Worm (Caenorhabditis elegans): ENCODE results near the gene F20D6.5.

The F20D6.5 gene

ce11 chrV:8129252-8129651, 32.5 kb upstream of the F20D6.5 start, which contains the start of gene spr-1:
Gene spr-1, minus strand, starts transcription at chrV:8129352.
- TF ChIP-seq nhr-85 (tag), result peak; percentile 57
- peak; percentile 30 for TF ChIP-seq blmp-1 (tag; optimal IDR thresholded peaks at IDR 0.05)
- no peak for TF ChIP-seq efl-1 (optimal IDR thresholded peaks at IDR 0.05)
- peak in 1 of 2 experiments; percentile 11 for TF ChIP-seq efl-1 (GFP tag; optimal IDR thresholded peaks at IDR 0.05 in 1 of 2)
- peak in 1 of 6 experiments; percentile 48 for TF ChIP-seq elt-3 (tag; optimal IDR thresholded peaks at IDR 0.05)
- TF ChIP-seq fos-1 (tag; optimal IDR thresholded peaks at IDR 0.05), result no peak

- no peak for TF ChIP-seq efl-1 (optimal IDR thresholded peaks at IDR 0.05)
- peak in 1 of 2 experiments; percentile 75 for TF ChIP-seq efl-1 (GFP tag; optimal IDR thresholded peaks at IDR 0.05 in 1 of 2)
- no peak for TF ChIP-seq ceh-8 (GFP tag; optimal IDR thresholded peaks at IDR 0.05)
- no peak for TF ChIP-seq sptf-1 (tag; optimal IDR thresholded peaks at IDR 0.05)
- no peak for TF ChIP-seq ceh-63 (GFP tag; optimal IDR thresholded peaks at IDR 0.05)
- TF ChIP-seq hlh-4 (tag; optimal IDR thresholded peaks at IDR 0.05), result no peak
Measured at ce11 chrV:8129719-8130118, 32.0 kb upstream of the F20D6.5 start.

ce11 chrV:8130149-8130661, 31.6 kb upstream of the F20D6.5 start, which contains the start of gene snap-1:
Gene snap-1, plus strand, starts transcription at chrV:8130611.
- TF ChIP-seq nhr-28 (tag; optimal IDR thresholded peaks at IDR 0.05) (no peak), ceh-82 (tag; optimal IDR thresholded peaks at IDR 0.05) (peak; percentile 0 to 91 (median 51)), mef-2 (tag; optimal IDR thresholded peaks at IDR 0.05) (no peak), xbp-1 (tag; optimal IDR thresholded peaks at IDR 0.05) (peak; percentile 74), nhr-20 (tag; optimal IDR thresholded peaks at IDR 0.05) (peak; percentile 14), mep-1 (tag; optimal IDR thresholded peaks at IDR 0.05) (peak; percentile 90), lin-35 (GFP tag; optimal IDR thresholded peaks at IDR 0.05) (peak; percentile 40 to 65), snu-23 (GFP tag; optimal IDR thresholded peaks at IDR 0.05) (peak; percentile 56), fkh-10 (GFP tag; optimal IDR thresholded peaks at IDR 0.05) (peak; percentile 7), blmp-1 (tag; optimal IDR thresholded peaks at IDR 0.05) (no peak), ets-5 (GFP tag; IDR thresholded peaks at IDR 0.05) (no peak), lsy-2 (tag; optimal IDR thresholded peaks at IDR 0.05) (peak; percentile 45 to 49), swsn-7 (tag; optimal IDR thresholded peaks at IDR 0.05) (peak; percentile 5), fkh-4 (tag; optimal IDR thresholded peaks at IDR 0.05; ENCODE audit: borderline replicate concordance) (no peak), egl-13 (tag; optimal IDR thresholded peaks at IDR 0.05) (no peak), lin-39 (tag; optimal IDR thresholded peaks at IDR 0.05) (no peak), fos-1 (tag; optimal IDR thresholded peaks at IDR 0.05) (no peak), ama-1 (optimal IDR thresholded peaks at IDR 0.05) (no peak), zip-4 (GFP tag; optimal IDR thresholded peaks at IDR 0.05) (peak; percentile 75), jun-1 (tag; optimal IDR thresholded peaks at IDR 0.05) (peak; percentile 28), unc-98 (GFP tag; IDR thresholded peaks at IDR 0.05) (no peak), nhr-76 (tag; optimal IDR thresholded peaks at IDR 0.05) (no peak), skn-1 (tag; optimal IDR thresholded peaks at IDR 0.05) (peak; percentile 81), nhr-12 (tag; optimal IDR thresholded peaks at IDR 0.05) (no peak), sptf-1 (tag; optimal IDR thresholded peaks at IDR 0.05) (no peak), nhr-84 (tag; optimal IDR thresholded peaks at IDR 0.05) (no peak), sup-37 (GFP tag; optimal IDR thresholded peaks at IDR 0.05) (no peak), mab-9 (GFP tag; IDR thresholded peaks at IDR 0.05) (no peak), nhr-47 (tag; optimal IDR thresholded peaks at IDR 0.05) (peak; percentile 51), efl-3 (GFP tag; optimal IDR thresholded peaks at IDR 0.05) (no peak), dpl-1 (GFP tag; optimal IDR thresholded peaks at IDR 0.05) (peak; percentile 14 to 52 (median 33)), lin-14 (GFP tag; optimal IDR thresholded peaks at IDR 0.05) (peak; percentile 95), hlh-17 (GFP tag; optimal IDR thresholded peaks at IDR 0.05; ENCODE audit: borderline replicate concordance) (no peak), alr-1 (tag; optimal IDR thresholded peaks at IDR 0.05; ENCODE audit: borderline replicate concordance) (no peak), snpc-4 (tag; optimal IDR thresholded peaks at IDR 0.05) (peak; percentile 27), nhr-77 (tag; optimal IDR thresholded peaks at IDR 0.05) (no peak), rnt-1 (tag; optimal IDR thresholded peaks at IDR 0.05) (peak; percentile 34), fkh-8 (tag; optimal IDR thresholded peaks at IDR 0.05) (peak; percentile 85), ceh-63 (GFP tag; optimal IDR thresholded peaks at IDR 0.05) (no peak), irx-1 (tag; optimal IDR thresholded peaks at IDR 0.05) (no peak), elt-2 (tag; optimal IDR thresholded peaks at IDR 0.05) (no peak), efl-1 (optimal IDR thresholded peaks at IDR 0.05) (peak; percentile 43 to 56), efl-1 (GFP tag; optimal IDR thresholded peaks at IDR 0.05 in 1 of 2) (peak; percentile 29 to 95), ces-1 (GFP tag; optimal IDR thresholded peaks at IDR 0.05) (no peak)

Measured in whole organism, L1 larva.